Fruit fly (Drosophila melanogaster): Measurements from ENCODE around the gene CG4186.

The CG4186 gene

DNA sequence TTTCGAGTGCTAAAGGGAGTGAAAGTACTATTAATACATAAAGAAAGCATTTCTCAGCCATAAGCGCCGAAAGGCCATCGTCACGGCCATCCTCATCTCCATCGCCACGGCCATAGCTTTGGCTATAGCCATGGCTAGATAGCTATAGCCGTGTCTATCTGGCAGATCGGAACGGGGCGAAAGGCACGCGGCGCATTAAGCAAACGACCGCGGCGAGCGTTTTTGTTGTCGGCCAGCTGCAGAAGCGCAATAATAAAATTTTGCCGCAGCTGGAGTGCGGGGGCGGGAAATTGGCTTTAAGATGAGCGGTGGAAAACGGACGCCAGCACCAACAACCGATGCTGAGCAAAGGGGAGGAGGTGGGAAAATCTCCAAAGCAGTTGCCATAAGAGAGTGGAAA is 19.0 kb upstream of the CG4186 start (continued):
- TF ChIP-seq repo (GFP tag; optimal IDR thresholded peaks at IDR 0.05): no peak
- TF ChIP-seq Tbp (GFP tag; optimal IDR thresholded peaks at IDR 0.05): no peak
- TF ChIP-seq ewg (GFP tag; optimal IDR thresholded peaks at IDR 0.05): no peak
- TF ChIP-seq grn (GFP tag; optimal IDR thresholded peaks at IDR 0.05): no peak
- no peak for TF ChIP-seq phol (tag; optimal IDR thresholded peaks at IDR 0.05)
- no peak for TF ChIP-seq Atf-2 (GFP tag; optimal IDR thresholded peaks at IDR 0.05)
- no peak for TF ChIP-seq CG14710 (tag; optimal IDR thresholded peaks at IDR 0.05)
- no peak for TF ChIP-seq Nf-YA (GFP tag; IDR thresholded peaks at IDR 0.05)
- no peak for TF ChIP-seq Dref (GFP tag; IDR thresholded peaks at IDR 0.05)
- TF ChIP-seq CG6654 (GFP tag; optimal IDR thresholded peaks at IDR 0.05): no peak

DNA sequence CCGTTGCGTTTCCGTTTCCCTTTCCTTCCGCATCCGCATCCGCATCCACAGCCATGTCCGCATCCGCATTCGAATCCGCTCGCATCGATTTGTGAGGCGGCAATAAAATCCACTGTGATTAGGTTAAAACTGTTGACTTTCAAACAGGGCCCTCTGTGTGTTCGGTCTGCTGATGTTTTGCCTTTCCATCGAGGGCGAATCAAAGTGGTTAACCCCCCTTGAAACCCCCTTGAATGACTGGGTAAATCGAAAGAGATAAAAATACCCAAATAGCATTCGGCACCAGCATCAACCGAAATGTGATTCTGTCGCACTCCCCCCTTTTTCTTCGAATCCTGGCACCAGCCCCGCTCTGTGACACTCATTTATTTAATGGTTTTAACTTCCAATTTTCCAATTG is 16.4 kb upstream of the CG4186 start:
- TF ChIP-seq CG13775 (GFP tag; optimal IDR thresholded peaks at IDR 0.05) (peak; percentile 68), HmgZ (tag; optimal IDR thresholded peaks at IDR 0.05) (no peak), onecut (GFP tag; IDR thresholded peaks at IDR 0.05) (peak; percentile 35; the same call in 1 of the 2 replicates), abd-A (tag; optimal IDR thresholded peaks at IDR 0.05) (peak; percentile 80), CG13894 (tag; optimal IDR thresholded peaks at IDR 0.05) (peak; percentile 68), Med (GFP tag) (peak; percentile 49), nom (GFP tag; optimal IDR thresholded peaks at IDR 0.05) (no peak)

dm6 chr3L:20755585-20755984 is 13.8 kb upstream of the CG4186 start, which contains the start of gene CG33912:
Gene CG33912, minus strand, starts transcription at chr3L:20755685.
- TF ChIP-seq dm (GFP tag; optimal IDR thresholded peaks at IDR 0.05) (no peak), CG6683 (GFP tag; optimal IDR thresholded peaks at IDR 0.05) (no peak), CG8765 (GFP tag; IDR thresholded peaks at IDR 0.05) (no peak), CoRest (tag; optimal IDR thresholded peaks at IDR 0.05) (no peak), tup (GFP tag; optimal IDR thresholded peaks at IDR 0.05) (no peak), E2f1 (GFP tag; IDR thresholded peaks at IDR 0.05) (no peak), mld (GFP tag; IDR thresholded peaks at IDR 0.05; ENCODE audit: partially characterized antibody) (no peak), CG9797 (GFP tag; optimal IDR thresholded peaks at IDR 0.05) (no peak), CG6254 (GFP tag; optimal IDR thresholded peaks at IDR 0.05) (no peak), bowl (GFP tag; IDR thresholded peaks at IDR 0.05) (no peak)

dm6 chr3L:20758583-20758982 is 10.8 kb upstream of the CG4186 start, which contains the start of gene CG43251:
Gene CG43251, plus strand, starts transcription at chr3L:20758883.
- TF ChIP-seq CG18764 (GFP tag; optimal IDR thresholded peaks at IDR 0.05) (no peak), zfh2 (GFP tag; optimal IDR thresholded peaks at IDR 0.05) (no peak), CG6813 (GFP tag; optimal IDR thresholded peaks at IDR 0.05) (no peak), pzg (GFP tag; optimal IDR thresholded peaks at IDR 0.05) (no peak), CG4707 (GFP tag; optimal IDR thresholded peaks at IDR 0.05) (no peak), Eip74EF (GFP tag; optimal IDR thresholded peaks at IDR 0.05) (no peak), br (optimal IDR thresholded peaks at IDR 0.05) (no peak), Fer3 (tag; optimal IDR thresholded peaks at IDR 0.05) (no peak), GATAe (GFP tag; conservative IDR thresholded peaks at IDR 0.05) (no peak), Elba2 (GFP tag; optimal IDR thresholded peaks at IDR 0.05) (no peak), corto (GFP tag; optimal IDR thresholded peaks at IDR 0.05) (no peak), gsb (GFP tag; IDR thresholded peaks at IDR 0.05) (no peak), Gsc (GFP tag; IDR thresholded peaks at IDR 0.05) (no peak), CG17328 (GFP tag; IDR thresholded peaks at IDR 0.05) (no peak), ro (GFP tag; IDR thresholded peaks at IDR 0.05) (no peak), dysf (GFP tag; IDR thresholded peaks at IDR 0.05) (no peak)
